Worm (Caenorhabditis elegans): Measurements from ENCODE around the gene srh-281.

- TF ChIP-seq flt-1 (GFP tag; IDR thresholded peaks at IDR 0.05) (no peak), ceh-13 (GFP tag; optimal IDR thresholded peaks at IDR 0.05) (no peak), scrt-1 (GFP tag; IDR thresholded peaks at IDR 0.05) (no peak), ceh-36 (tag; optimal IDR thresholded peaks at IDR 0.05) (no peak)
Observed at ce11 chrV:16226581-16226980, 36.0 kb downstream of the srh-281 start, which contains the start of gene F11A5.13.

Measured in whole organism, early embryonic.